Fruit fly (Drosophila melanogaster): ENCODE results near the gene CG43072.
A peak's percentile ranks its signal among the peaks of the same experiment; 100 is the strongest.

CG43072 gene

DNA sequence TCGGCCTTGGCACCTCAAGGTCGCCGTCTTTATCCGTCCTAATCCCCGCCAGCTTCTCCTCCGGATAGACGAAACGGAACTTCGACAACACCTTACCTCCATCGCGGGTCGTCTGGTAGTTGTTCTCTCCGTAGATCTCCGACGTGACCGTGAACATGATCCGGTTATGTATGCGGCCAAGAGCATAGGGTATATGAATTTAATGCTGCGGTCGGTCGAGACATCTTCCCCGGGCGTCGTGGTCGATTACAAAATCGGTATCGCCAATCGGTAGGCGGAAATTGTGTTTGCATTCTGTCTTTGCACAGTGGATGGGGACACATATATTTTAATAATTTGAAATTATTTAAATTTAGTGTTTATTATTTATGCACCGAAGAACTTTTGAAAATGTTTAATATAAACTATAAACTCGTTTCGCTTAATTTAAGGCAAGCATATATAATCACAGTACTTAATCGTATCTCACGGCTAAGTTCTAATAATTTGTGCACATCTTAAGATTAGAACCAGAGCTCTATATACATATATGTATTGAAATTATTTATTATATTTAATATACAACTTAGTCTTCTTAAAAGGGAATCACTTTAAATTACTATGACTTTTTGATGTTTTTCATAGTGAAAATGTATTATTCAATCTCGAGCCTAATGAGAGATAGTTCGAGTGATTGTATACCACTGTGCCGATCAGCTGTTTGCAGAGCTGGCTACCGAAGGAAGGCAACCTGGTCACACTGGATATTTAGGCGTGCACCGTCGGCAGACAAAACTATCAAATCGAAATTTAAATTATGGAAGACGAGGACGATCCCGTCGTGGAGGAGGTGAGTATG lies 34.3 kb upstream of the CG43072 start, which contains the start of the genes CG10584 and Polr3E (continued):
- TF ChIP-seq CrebA (GFP tag; optimal IDR thresholded peaks at IDR 0.05; ENCODE audit: borderline replicate concordance), result no peak
- TF ChIP-seq Hr83 (GFP tag; optimal IDR thresholded peaks at IDR 0.05; ENCODE audit: poor library complexity, severe bottlenecking), result peak; percentile 60
- peak; percentile 70 for TF ChIP-seq Jra (GFP tag; optimal IDR thresholded peaks at IDR 0.05)
- TF ChIP-seq woc (GFP tag; optimal IDR thresholded peaks at IDR 0.05), result peak; percentile 74
- no peak for TF ChIP-seq tai (GFP tag; optimal IDR thresholded peaks at IDR 0.05)
- TF ChIP-seq pan (optimal IDR thresholded peaks at IDR 0.05), result no peak
- no peak for TF ChIP-seq Hr78 (GFP tag; optimal IDR thresholded peaks at IDR 0.05)
- TF ChIP-seq psq (GFP tag; optimal IDR thresholded peaks at IDR 0.05), result peak; percentile 86

DNA sequence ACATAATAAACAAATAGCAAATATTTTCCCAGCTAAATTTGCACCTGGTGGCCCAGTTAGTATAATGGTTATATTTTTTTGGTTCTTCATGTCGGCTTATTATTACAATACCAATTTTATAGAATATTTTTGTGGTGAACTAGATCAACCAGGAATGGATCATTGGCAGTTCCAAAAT lies 31.7 kb upstream of the CG43072 start, which contains the start of gene CG10581:
Gene CG10581 (minus strand): TSS at position 101 of the 178 bp plus-strand sequence.
- TF ChIP-seq Myc (optimal IDR thresholded peaks at IDR 0.05) (no peak), dsf (GFP tag; optimal IDR thresholded peaks at IDR 0.05; ENCODE audit: borderline replicate concordance) (no peak), tai (GFP tag; optimal IDR thresholded peaks at IDR 0.05) (no peak), HLH106 (tag; optimal IDR thresholded peaks at IDR 0.05) (no peak), N (GFP tag; optimal IDR thresholded peaks at IDR 0.05) (no peak), Rel (GFP tag; optimal IDR thresholded peaks at IDR 0.05) (no peak), Rel (tag; optimal IDR thresholded peaks at IDR 0.05) (no peak), br (GFP tag; optimal IDR thresholded peaks at IDR 0.05) (no peak), Sp1 (GFP tag; optimal IDR thresholded peaks at IDR 0.05) (no peak), OdsH (GFP tag; optimal IDR thresholded peaks at IDR 0.05) (no peak)

DNA sequence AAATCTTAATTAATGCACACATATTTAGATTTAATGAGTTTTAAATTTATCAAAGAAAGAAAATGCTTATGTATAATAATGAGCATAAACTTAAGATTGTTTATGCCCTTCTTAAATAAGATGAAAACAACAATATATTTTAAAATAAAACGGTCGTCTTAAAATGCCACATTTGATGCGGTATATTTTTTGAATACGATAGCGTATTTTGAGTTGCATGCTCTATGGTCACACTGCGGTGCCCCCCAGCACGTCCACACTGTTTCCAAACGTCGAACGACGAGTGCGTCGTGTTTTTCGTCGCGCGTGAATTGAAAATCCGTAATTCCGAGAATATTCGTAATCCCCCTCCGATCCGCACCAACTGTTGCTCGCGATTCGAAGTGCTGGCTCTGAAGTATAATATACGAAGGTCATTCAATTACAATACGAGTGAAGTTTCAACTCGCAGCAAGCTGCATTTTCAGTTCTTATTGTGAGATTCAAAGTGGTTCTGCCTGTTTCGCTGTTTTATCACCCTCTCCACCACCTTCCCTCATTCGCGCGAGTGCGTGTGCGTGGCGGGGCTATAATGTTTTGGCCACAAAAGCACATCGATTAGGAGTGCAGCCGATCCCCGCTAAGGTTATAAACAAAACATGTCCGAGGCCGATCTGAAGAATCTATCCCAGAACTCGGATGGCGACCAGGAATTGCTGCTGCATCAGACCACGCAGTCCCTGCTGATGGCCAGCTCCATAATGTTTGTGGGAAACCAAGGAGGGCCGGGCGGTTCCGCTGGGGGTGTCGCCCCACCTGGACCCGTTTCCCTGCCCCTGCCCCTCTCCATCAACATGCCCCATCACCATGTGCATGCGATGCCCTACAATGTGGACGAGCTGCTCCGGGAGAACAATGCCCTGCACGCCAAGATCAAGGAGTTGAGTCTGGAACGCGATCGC lies 31.1 kb upstream of the CG43072 start, which contains the start of gene siz:
Gene siz (plus strand): TSS at position 255 of the 941 bp plus-strand sequence.
- no peak for TF ChIP-seq dsf (GFP tag; optimal IDR thresholded peaks at IDR 0.05; ENCODE audit: borderline replicate concordance)
- TF ChIP-seq Hr78 (GFP tag; optimal IDR thresholded peaks at IDR 0.05), result no peak
- TF ChIP-seq jim (GFP tag; optimal IDR thresholded peaks at IDR 0.05), result no peak
- no peak for TF ChIP-seq lola (GFP tag; optimal IDR thresholded peaks at IDR 0.05)
- peak; percentile 24 for TF ChIP-seq fru (GFP tag; optimal IDR thresholded peaks at IDR 0.05)
- TF ChIP-seq foxo (GFP tag; optimal IDR thresholded peaks at IDR 0.05), result peak in 1 of 2 experiments; percentile 4
- no peak for TF ChIP-seq OdsH (GFP tag; optimal IDR thresholded peaks at IDR 0.05)
- TF ChIP-seq Rel (GFP tag; optimal IDR thresholded peaks at IDR 0.05), result no peak
- TF ChIP-seq Rel (tag; optimal IDR thresholded peaks at IDR 0.05), result peak; percentile 79
- TF ChIP-seq CG32264 (GFP tag; optimal IDR thresholded peaks at IDR 0.05), result no peak
- TF ChIP-seq N (GFP tag; optimal IDR thresholded peaks at IDR 0.05), result no peak
- no peak for TF ChIP-seq CrebA (GFP tag; optimal IDR thresholded peaks at IDR 0.05; ENCODE audit: borderline replicate concordance)
- peak; percentile 23 for TF ChIP-seq h (GFP tag; optimal IDR thresholded peaks at IDR 0.05)
- no peak for TF ChIP-seq dl (GFP tag; optimal IDR thresholded peaks at IDR 0.05; ENCODE audit: insufficient read depth in 1 of 2, partially characterized antibody in 2 of 2)
- no peak for TF ChIP-seq br (GFP tag; optimal IDR thresholded peaks at IDR 0.05)
- TF ChIP-seq Dfd (GFP tag; optimal IDR thresholded peaks at IDR 0.05), result peak; percentile 96
- TF ChIP-seq Dif (GFP tag; optimal IDR thresholded peaks at IDR 0.05; ENCODE audit: partially characterized antibody), result no peak
- TF ChIP-seq rgr (GFP tag; optimal IDR thresholded peaks at IDR 0.05), result peak; percentile 29
- TF ChIP-seq Hr83 (GFP tag; optimal IDR thresholded peaks at IDR 0.05; ENCODE audit: poor library complexity, severe bottlenecking), result no peak
- TF ChIP-seq Myc (optimal IDR thresholded peaks at IDR 0.05), result no peak
- TF ChIP-seq Abd-B (GFP tag; optimal IDR thresholded peaks at IDR 0.05), result no peak
- TF ChIP-seq sage (GFP tag; optimal IDR thresholded peaks at IDR 0.05), result no peak
- TF ChIP-seq psq (GFP tag; optimal IDR thresholded peaks at IDR 0.05), result peak; percentile 28
- peak; percentile 3 for TF ChIP-seq HLH106 (tag; optimal IDR thresholded peaks at IDR 0.05)
- TF ChIP-seq woc (GFP tag; optimal IDR thresholded peaks at IDR 0.05), result peak; percentile 33
- TF ChIP-seq usp (GFP tag; optimal IDR thresholded peaks at IDR 0.05), result no peak
- no peak for TF ChIP-seq pan (optimal IDR thresholded peaks at IDR 0.05)
- TF ChIP-seq brk (GFP tag; optimal IDR thresholded peaks at IDR 0.05), result peak; percentile 58
- TF ChIP-seq Sp1 (GFP tag; optimal IDR thresholded peaks at IDR 0.05), result peak; percentile 39
- TF ChIP-seq CG9705 (GFP tag; optimal IDR thresholded peaks at IDR 0.05), result no peak
- no peak for TF ChIP-seq GATAd (GFP tag; optimal IDR thresholded peaks at IDR 0.05)

Data from whole organism, wandering third instar larva.